Worm (Caenorhabditis elegans): ENCODE measurements around the gene tag-267.

ce11 chrIII:612759-613158, 27.8 kb upstream of the tag-267 start:
- TF ChIP-seq mdl-1 (tag; optimal IDR thresholded peaks at IDR 0.05) (no peak), nhr-28 (tag; optimal IDR thresholded peaks at IDR 0.05) (no peak), F37D6.2 (tag; optimal IDR thresholded peaks at IDR 0.05) (no peak), unc-39 (tag; optimal IDR thresholded peaks at IDR 0.05) (no peak), nhr-42 (GFP tag; IDR thresholded peaks at IDR 0.05) (no peak), nhr-76 (tag; optimal IDR thresholded peaks at IDR 0.05) (no peak), pha-4 (GFP tag; IDR thresholded peaks at IDR 0.05) (no peak), pha-4 (tag; optimal IDR thresholded peaks at IDR 0.05) (no peak), ceh-62 (tag; optimal IDR thresholded peaks at IDR 0.05) (no peak), R02D3.7 (tag; optimal IDR thresholded peaks at IDR 0.05) (no peak), unc-130 (GFP tag; optimal IDR thresholded peaks at IDR 0.05) (no peak), ceh-20 (GFP tag; IDR thresholded peaks at IDR 0.05) (no peak), mdt-29 (GFP tag; IDR thresholded peaks at IDR 0.05) (no peak), T26A8.4 (GFP tag; IDR thresholded peaks at IDR 0.05) (no peak)
